Worm (Caenorhabditis elegans): Measurements from ENCODE around the gene ZK596.3.

ZK596.3 gene

DNA sequence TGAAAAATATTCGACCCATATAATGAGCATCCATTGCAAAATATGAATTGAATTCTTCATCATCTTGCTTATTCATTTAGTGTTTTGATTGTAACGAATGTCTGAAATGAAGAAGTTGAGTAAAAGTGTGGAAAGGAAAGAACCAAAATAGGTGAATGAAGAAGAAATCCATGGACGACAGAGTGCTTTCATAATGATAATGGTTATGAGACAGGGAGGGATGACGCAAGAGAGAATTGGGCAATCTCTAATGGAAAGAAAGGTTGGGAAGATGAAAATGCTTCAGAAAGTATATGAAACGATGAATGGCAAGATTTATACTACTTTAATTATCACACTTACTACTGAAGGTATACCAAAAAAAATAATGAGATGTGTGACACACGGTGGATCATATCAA, at the start of gene ZK596.3:
Gene ZK596.3 (minus strand): TSS at position 101 of the 400 bp plus-strand sequence.
- no peak for TF ChIP-seq tbx-37 (GFP tag; conservative IDR thresholded peaks at IDR 0.05)
- TF ChIP-seq ets-7 (tag; optimal IDR thresholded peaks at IDR 0.05): no peak
- TF ChIP-seq pes-1 (GFP tag; IDR thresholded peaks at IDR 0.05): no peak
- no peak for TF ChIP-seq hmg-4 (GFP tag; optimal IDR thresholded peaks at IDR 0.05)
- TF ChIP-seq ama-1 (optimal IDR thresholded peaks at IDR 0.05): no peak
- no peak for TF ChIP-seq tra-4 (tag; optimal IDR thresholded peaks at IDR 0.05)
- no peak for TF ChIP-seq B0310.2 (tag; optimal IDR thresholded peaks at IDR 0.05)
- TF ChIP-seq flt-1 (GFP tag; IDR thresholded peaks at IDR 0.05): no peak
- no peak for TF ChIP-seq ceh-36 (tag; optimal IDR thresholded peaks at IDR 0.05)
- TF ChIP-seq tbx-11 (GFP tag; IDR thresholded peaks at IDR 0.05): no peak
- no peak for TF ChIP-seq hmbx-1 (tag; optimal IDR thresholded peaks at IDR 0.05)
- no peak for TF ChIP-seq hnd-1 (tag; optimal IDR thresholded peaks at IDR 0.05)
- no peak for TF ChIP-seq F13C5.2 (tag; optimal IDR thresholded peaks at IDR 0.05)
- TF ChIP-seq sea-1 (GFP tag; conservative IDR thresholded peaks at IDR 0.05): no peak

DNA sequence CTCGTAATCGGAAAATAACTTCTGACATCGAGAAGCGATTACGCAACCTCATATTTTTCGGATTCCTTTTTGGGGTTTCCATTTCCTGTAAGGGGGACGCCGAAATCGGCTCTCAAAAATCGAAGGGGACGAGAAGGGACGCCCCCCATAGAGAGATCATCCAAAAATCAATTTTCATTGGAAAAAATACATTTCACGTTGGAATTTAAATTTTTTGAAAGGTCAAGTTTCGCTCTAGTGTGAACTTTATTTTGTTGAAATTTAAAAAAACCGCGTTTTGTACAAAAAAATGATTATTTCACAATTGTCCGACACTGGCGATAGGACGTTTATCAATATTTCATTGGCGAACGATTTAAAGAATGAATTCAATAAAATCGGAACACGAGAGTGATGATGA, 47.8 kb upstream of the ZK596.3 start, which contains the start of gene Y69E1A.3:
Gene Y69E1A.3 (plus strand): TSS at position 301 of the 400 bp plus-strand sequence.
- TF ChIP-seq aly-1 (tag; optimal IDR thresholded peaks at IDR 0.05) (no peak), flt-1 (GFP tag; IDR thresholded peaks at IDR 0.05) (no peak), ama-1 (optimal IDR thresholded peaks at IDR 0.05) (no peak), tra-4 (tag; optimal IDR thresholded peaks at IDR 0.05) (no peak), scrt-1 (GFP tag; IDR thresholded peaks at IDR 0.05) (no peak), tbx-37 (GFP tag; conservative IDR thresholded peaks at IDR 0.05) (no peak), hnd-1 (tag; optimal IDR thresholded peaks at IDR 0.05) (no peak), B0310.2 (tag; optimal IDR thresholded peaks at IDR 0.05) (no peak), F13C5.2 (tag; optimal IDR thresholded peaks at IDR 0.05) (no peak)

DNA sequence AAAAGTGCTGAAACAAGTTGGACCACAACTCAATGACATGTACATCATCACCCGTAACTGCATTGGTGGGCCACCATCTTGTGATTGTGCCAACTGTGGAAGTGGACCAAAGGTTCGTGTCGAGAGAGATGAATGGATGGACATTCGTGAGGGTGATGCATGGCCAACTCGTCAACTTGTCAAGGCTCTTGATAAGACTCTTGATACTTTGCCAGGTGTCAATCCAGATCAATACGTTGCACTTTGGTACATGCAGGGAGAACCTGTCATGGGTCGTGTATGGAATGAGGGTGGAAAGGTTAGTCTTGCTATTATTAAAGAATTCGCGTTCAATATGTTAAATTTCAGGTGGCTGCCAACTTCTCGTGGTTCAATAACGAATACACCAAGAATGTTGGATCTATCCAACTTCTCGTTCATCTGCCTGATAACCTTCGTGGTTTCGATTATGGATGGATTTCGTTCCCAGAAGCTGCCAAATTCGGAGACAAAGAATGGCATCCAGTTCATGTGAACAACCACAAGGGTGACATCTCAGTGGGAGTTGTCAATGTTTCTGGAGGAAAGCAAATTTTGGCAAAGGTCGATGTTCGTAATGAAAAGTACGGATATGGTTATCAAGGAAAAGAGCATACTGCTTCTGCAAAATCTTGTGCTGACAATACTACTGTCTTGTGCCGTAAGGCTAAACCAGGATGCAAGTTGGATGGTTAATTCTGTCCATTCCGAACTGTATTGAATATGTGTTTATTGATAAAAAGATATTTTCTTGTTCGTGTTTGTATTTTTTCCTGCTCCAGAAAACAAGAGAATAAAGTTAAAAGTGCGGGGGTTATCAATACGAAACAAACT, 46.4 kb upstream of the ZK596.3 start:
- TF ChIP-seq ceh-13 (GFP tag; optimal IDR thresholded peaks at IDR 0.05) (no peak), B0310.2 (tag; optimal IDR thresholded peaks at IDR 0.05) (no peak), ceh-36 (tag; optimal IDR thresholded peaks at IDR 0.05) (no peak), pes-1 (GFP tag; IDR thresholded peaks at IDR 0.05) (no peak)

DNA sequence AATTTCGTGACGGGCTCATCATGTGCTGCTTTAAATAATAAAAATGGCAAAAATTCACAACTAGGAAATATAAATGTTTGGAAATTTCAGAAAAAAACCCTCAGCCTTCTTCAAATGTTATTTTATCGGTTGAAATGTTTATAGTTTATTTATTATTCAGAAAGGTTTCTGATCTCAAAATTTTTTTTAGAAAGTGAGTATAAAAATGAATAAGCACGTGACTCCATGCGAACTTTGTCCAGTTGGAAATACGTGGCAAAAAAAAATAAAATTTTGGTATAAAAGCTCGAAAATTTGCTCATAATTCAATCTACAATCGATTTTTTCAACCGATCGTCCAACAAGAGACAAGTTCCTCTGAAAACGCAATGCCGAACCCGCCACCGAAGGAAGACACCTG, 45.3 kb upstream of the ZK596.3 start, which contains the start of gene nsph-3.1:
Gene nsph-3.1 (plus strand): TSS at position 301 of the 400 bp plus-strand sequence.
- no peak for TF ChIP-seq ets-7 (tag; optimal IDR thresholded peaks at IDR 0.05)
- no peak for TF ChIP-seq aly-1 (tag; optimal IDR thresholded peaks at IDR 0.05)
- TF ChIP-seq pes-1 (GFP tag; IDR thresholded peaks at IDR 0.05): no peak
- TF ChIP-seq ceh-36 (tag; optimal IDR thresholded peaks at IDR 0.05): no peak
- TF ChIP-seq B0310.2 (tag; optimal IDR thresholded peaks at IDR 0.05): no peak
- no peak for TF ChIP-seq tra-4 (tag; optimal IDR thresholded peaks at IDR 0.05)
- TF ChIP-seq hmg-4 (GFP tag; optimal IDR thresholded peaks at IDR 0.05): no peak
- TF ChIP-seq F13C5.2 (tag; optimal IDR thresholded peaks at IDR 0.05): no peak
- no peak for TF ChIP-seq tbx-11 (GFP tag; IDR thresholded peaks at IDR 0.05)
- TF ChIP-seq ama-1 (optimal IDR thresholded peaks at IDR 0.05): no peak

DNA sequence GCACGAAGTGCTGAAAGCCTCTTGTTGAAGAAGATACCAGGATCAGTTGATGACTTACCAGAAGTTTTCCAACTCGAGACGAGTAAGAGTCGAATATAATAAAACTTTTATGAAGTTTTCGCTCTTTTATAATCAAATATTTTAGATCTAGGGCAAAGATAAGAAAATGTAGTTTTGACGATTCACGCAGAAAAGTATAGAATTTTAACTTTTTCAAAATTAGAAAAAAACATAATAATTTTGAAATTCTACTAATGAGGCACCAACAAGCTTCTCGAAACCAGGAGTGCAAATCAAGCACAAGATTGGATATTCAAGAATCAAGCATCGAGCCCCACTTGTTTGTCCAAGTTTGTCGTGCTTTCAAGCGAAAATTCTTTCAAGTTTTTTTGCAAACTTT, 44.6 kb upstream of the ZK596.3 start, which contains the start of gene Y69E1A.1:
Gene Y69E1A.1 (minus strand): TSS at position 101 of the 400 bp plus-strand sequence.
- TF ChIP-seq hnd-1 (tag; optimal IDR thresholded peaks at IDR 0.05) (no peak), hmg-4 (GFP tag; optimal IDR thresholded peaks at IDR 0.05) (no peak), hmbx-1 (tag; optimal IDR thresholded peaks at IDR 0.05) (no peak)

DNA sequence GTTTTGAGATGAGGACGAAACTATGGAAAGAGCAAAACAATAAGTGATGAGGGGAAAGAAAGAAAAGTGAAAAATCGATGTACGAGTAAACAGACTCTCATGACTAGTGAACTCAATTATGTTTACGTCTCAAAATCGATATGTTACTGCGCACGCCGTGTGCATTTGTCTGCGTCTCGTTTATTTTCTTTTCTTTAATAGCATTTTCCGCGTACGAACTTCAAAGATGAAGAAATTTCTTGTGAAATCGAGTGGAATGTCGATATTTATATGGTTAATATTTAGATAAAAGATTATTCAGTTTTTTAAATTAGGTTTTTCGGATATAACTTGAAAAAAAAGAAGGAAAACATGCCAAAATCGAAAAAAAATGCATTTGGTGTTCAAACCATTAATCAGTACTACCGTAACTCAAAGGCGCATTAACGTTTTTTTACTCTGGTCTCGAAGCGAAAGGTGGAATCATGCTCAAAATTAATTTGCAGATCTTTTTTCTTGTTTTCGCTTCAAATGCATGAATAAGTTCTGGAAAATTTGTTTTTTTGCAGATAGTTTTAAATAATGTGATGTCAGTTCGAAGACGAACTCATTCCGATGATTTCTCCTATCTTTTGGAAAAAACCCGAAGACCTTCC, 32.8 kb upstream of the ZK596.3 start, which contains the start of gene fic-1:
Gene fic-1 (plus strand): TSS at position 549 of the 635 bp plus-strand sequence.
- no peak for TF ChIP-seq scrt-1 (GFP tag; IDR thresholded peaks at IDR 0.05)
- TF ChIP-seq ceh-13 (GFP tag; optimal IDR thresholded peaks at IDR 0.05): no peak
- no peak for TF ChIP-seq B0310.2 (tag; optimal IDR thresholded peaks at IDR 0.05)
- TF ChIP-seq hmbx-1 (tag; optimal IDR thresholded peaks at IDR 0.05): no peak
- TF ChIP-seq ets-7 (tag; optimal IDR thresholded peaks at IDR 0.05): no peak
- TF ChIP-seq sea-1 (GFP tag; conservative IDR thresholded peaks at IDR 0.05): no peak
- no peak for TF ChIP-seq ama-1 (optimal IDR thresholded peaks at IDR 0.05)

DNA sequence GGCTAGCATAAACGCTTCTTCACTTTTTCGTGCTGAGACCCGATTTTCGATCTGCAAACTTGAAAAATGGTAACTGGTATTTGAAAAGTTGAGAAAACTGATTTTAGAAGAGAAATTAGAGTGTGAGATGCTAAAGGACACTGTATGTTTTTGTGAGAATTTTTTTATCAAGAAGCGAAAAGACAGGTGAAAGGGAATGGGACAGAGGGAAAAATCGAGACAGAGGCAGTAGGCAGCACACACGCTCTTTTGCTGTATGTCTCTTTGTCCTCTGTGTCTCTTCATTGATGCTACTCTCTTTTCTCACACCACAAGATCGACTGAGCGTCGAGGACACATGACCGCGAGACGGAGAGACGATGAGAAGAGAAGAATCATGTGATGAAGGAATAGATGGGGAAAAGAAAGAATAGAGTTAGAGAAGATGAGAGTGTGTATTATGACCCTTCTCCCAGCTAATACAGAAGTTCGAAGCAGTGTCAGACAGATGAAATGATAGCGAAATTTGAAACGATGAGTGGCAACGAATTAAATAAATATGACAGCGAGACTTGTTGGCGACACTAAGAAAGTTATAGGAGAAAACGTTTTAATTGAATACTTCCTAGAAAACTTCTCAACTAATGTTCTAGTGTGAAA, 31.8 kb upstream of the ZK596.3 start, which contains the start of gene lgg-2:
Gene lgg-2 (minus strand): TSS at position 51 of the 639 bp plus-strand sequence.
- no peak for TF ChIP-seq ama-1 (optimal IDR thresholded peaks at IDR 0.05)
- TF ChIP-seq F13C5.2 (tag; optimal IDR thresholded peaks at IDR 0.05): no peak
- no peak for TF ChIP-seq aly-1 (tag; optimal IDR thresholded peaks at IDR 0.05)
- no peak for TF ChIP-seq hnd-1 (tag; optimal IDR thresholded peaks at IDR 0.05)
- TF ChIP-seq hmg-4 (GFP tag; optimal IDR thresholded peaks at IDR 0.05): peak; percentile 45

DNA sequence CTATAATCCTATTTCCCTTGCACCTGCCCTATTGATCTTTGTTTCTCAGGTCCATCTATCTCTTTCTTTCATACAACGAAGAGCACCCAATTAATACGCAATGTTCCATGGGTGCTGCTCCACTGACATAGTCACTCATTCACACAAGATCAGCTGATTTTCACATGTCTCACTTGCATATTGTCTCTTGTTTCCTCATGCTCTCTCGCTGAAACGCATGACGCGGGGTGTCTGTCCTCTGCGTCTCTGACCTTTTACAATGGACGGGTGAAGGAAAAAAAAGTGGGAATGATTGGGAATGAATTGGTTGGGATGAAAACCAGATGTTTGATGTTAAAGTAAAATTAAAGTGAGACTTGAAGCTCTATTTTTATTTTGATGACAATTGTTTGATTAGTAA, 31.2 kb upstream of the ZK596.3 start:
- TF ChIP-seq ets-7 (tag; optimal IDR thresholded peaks at IDR 0.05) (peak; percentile 11), hnd-1 (tag; optimal IDR thresholded peaks at IDR 0.05) (no peak)

Measured in whole organism, early embryonic.